Comparison of ENCODE assay signal across 1 fruit fly cellular context in genomic region chr3R:10393654-10394367, dm6.
TF ChIP-seq lines count a peak whose summit lies in the region.

No protein-coding gene starts in this region.

TF ChIP-seq in whole organism, embryonic, 481 proteins besides CTCF, POLR2A, EP300 and RAD21 (continued from another document and continues in another):
- peak; percentile 49 for TF ChIP-seq Adf1 (GFP tag; IDR thresholded peaks at IDR 0.05; lab: Robert Waterston, UW)
- TF ChIP-seq emc (GFP tag; optimal IDR thresholded peaks at IDR 0.05; lab: Kevin White, UChicago) = peak; percentile 71
- TF ChIP-seq Myb (GFP tag; optimal IDR thresholded peaks at IDR 0.05; lab: Kevin White, UChicago) = peak; percentile 52
- peak; percentile 85 for TF ChIP-seq grau (tag; optimal IDR thresholded peaks at IDR 0.05; lab: Kevin White, UChicago)
- TF ChIP-seq zf30C (GFP tag; optimal IDR thresholded peaks at IDR 0.05; lab: Kevin White, UChicago) = no peak
- no peak for TF ChIP-seq Optix (GFP tag; IDR thresholded peaks at IDR 0.05; lab: Robert Waterston, UW)
- peak; percentile 86 for TF ChIP-seq esg (GFP tag; conservative IDR thresholded peaks at IDR 0.05; lab: Robert Waterston, UW)
- peak; percentile 50 for TF ChIP-seq NK7.1 (GFP tag; optimal IDR thresholded peaks at IDR 0.05; lab: Kevin White, UChicago)
- TF ChIP-seq Hr39 (optimal IDR thresholded peaks at IDR 0.05; lab: Kevin White, UChicago) = no peak
- peak; percentile 46 for TF ChIP-seq Asciz (GFP tag; optimal IDR thresholded peaks at IDR 0.05; lab: Kevin White, UChicago)
- peak; percentile 90 for TF ChIP-seq CG13424 (tag; optimal IDR thresholded peaks at IDR 0.05; lab: Kevin White, UChicago)
- TF ChIP-seq oc (tag; optimal IDR thresholded peaks at IDR 0.05; lab: Kevin White, UChicago) = peak; percentile 89
- TF ChIP-seq NC2α (GFP tag; optimal IDR thresholded peaks at IDR 0.05; lab: Kevin White, UChicago) = peak; percentile 43
- TF ChIP-seq Nf-YB (GFP tag; optimal IDR thresholded peaks at IDR 0.05; lab: Kevin White, UChicago) = peak; percentile 57
- TF ChIP-seq Dp (GFP tag; optimal IDR thresholded peaks at IDR 0.05; lab: Kevin White, UChicago) = no peak
- TF ChIP-seq CG3847 (GFP tag; IDR thresholded peaks at IDR 0.05; lab: Robert Waterston, UW) = peak; percentile 78
- TF ChIP-seq sqz (GFP tag; optimal IDR thresholded peaks at IDR 0.05; lab: Kevin White, UChicago) = peak; percentile 24
- no peak for TF ChIP-seq hbn (GFP tag; IDR thresholded peaks at IDR 0.05; lab: Robert Waterston, UW; ENCODE audit: partially characterized antibody)
- TF ChIP-seq Trl (optimal IDR thresholded peaks at IDR 0.05; lab: Kevin White, UChicago) = no peak
- TF ChIP-seq Trl (GFP tag; optimal IDR thresholded peaks at IDR 0.05; lab: Kevin White, UChicago) = peak; percentile 81
- TF ChIP-seq pum (GFP tag; optimal IDR thresholded peaks at IDR 0.05; lab: Kevin White, UChicago) = peak; percentile 58
- TF ChIP-seq CG2875 (GFP tag; optimal IDR thresholded peaks at IDR 0.05; lab: Kevin White, UChicago) = peak; percentile 66
- TF ChIP-seq CG17568 (GFP tag; optimal IDR thresholded peaks at IDR 0.05; lab: Kevin White, UChicago) = peak; percentile 82
- peak; percentile 75 for TF ChIP-seq zfh1 (GFP tag; IDR thresholded peaks at IDR 0.05; lab: Robert Waterston, UW)
- no peak for TF ChIP-seq Gsc (GFP tag; IDR thresholded peaks at IDR 0.05; lab: Robert Waterston, UW)
- peak; percentile 90; the same call in 2 of the 3 replicates for TF ChIP-seq CG34422 (GFP tag; IDR thresholded peaks at IDR 0.05; lab: Robert Waterston, UW)
- peak; percentile 20 for TF ChIP-seq Sry-δ (GFP tag; optimal IDR thresholded peaks at IDR 0.05; lab: Kevin White, UChicago)
- peak; percentile 81 for TF ChIP-seq CrebB (tag; optimal IDR thresholded peaks at IDR 0.05; lab: Kevin White, UChicago)
- TF ChIP-seq Nf-YC (tag; optimal IDR thresholded peaks at IDR 0.05; lab: Kevin White, UChicago) = peak; percentile 55
- TF ChIP-seq eyg (GFP tag; optimal IDR thresholded peaks at IDR 0.05; lab: Kevin White, UChicago) = peak; percentile 43
- TF ChIP-seq TFAM (GFP tag; optimal IDR thresholded peaks at IDR 0.05; lab: Kevin White, UChicago) = peak; percentile 23
- TF ChIP-seq CHES-1-like (GFP tag; optimal IDR thresholded peaks at IDR 0.05; lab: Kevin White, UChicago) = peak; percentile 78
- peak; percentile 49 for TF ChIP-seq dm (GFP tag; optimal IDR thresholded peaks at IDR 0.05; lab: Kevin White, UChicago)
- peak; percentile 37 for TF ChIP-seq CG16863 (GFP tag; optimal IDR thresholded peaks at IDR 0.05; lab: Kevin White, UChicago)
- peak; percentile 43 for TF ChIP-seq Max (GFP tag; optimal IDR thresholded peaks at IDR 0.05; lab: Kevin White, UChicago)
- peak; percentile 77 for TF ChIP-seq CG9437 (GFP tag; optimal IDR thresholded peaks at IDR 0.05; lab: Kevin White, UChicago)
- TF ChIP-seq Fer2 (tag; optimal IDR thresholded peaks at IDR 0.05; lab: Kevin White, UChicago) = peak; percentile 48
- no peak for TF ChIP-seq amos (GFP tag; IDR thresholded peaks at IDR 0.05; lab: Robert Waterston, UW; ENCODE audit: partially characterized antibody)
- TF ChIP-seq CG1529 (GFP tag; optimal IDR thresholded peaks at IDR 0.05; lab: Kevin White, UChicago) = peak; percentile 59
- TF ChIP-seq CG7786 (GFP tag; optimal IDR thresholded peaks at IDR 0.05; lab: Kevin White, UChicago) = peak; percentile 68
- no peak; the same call in 1 of the 2 replicates for TF ChIP-seq CG4404 (GFP tag; IDR thresholded peaks at IDR 0.05; lab: Robert Waterston, UW)
- no peak for TF ChIP-seq CG7987 (GFP tag; optimal IDR thresholded peaks at IDR 0.05; lab: Kevin White, UChicago)
- TF ChIP-seq zen (tag; optimal IDR thresholded peaks at IDR 0.05; lab: Kevin White, UChicago) = no peak
- peak; percentile 93 for TF ChIP-seq CG12769 (tag; optimal IDR thresholded peaks at IDR 0.05; lab: Kevin White, UChicago)
- TF ChIP-seq MESR4 (GFP tag; optimal IDR thresholded peaks at IDR 0.05; lab: Kevin White, UChicago) = no peak
- no peak for TF ChIP-seq mld (GFP tag; IDR thresholded peaks at IDR 0.05; lab: Robert Waterston, UW; ENCODE audit: partially characterized antibody)
- TF ChIP-seq HHEX (GFP tag; optimal IDR thresholded peaks at IDR 0.05; lab: Kevin White, UChicago) = peak; percentile 66
- peak; percentile 71; the same call in 1 of the 4 replicates for TF ChIP-seq chinmo (GFP tag; IDR thresholded peaks at IDR 0.05; lab: Robert Waterston, UW; ENCODE audit: partially characterized antibody)
- peak; percentile 87 for TF ChIP-seq Hsf (GFP tag; optimal IDR thresholded peaks at IDR 0.05; lab: Kevin White, UChicago)
- TF ChIP-seq trh (GFP tag; optimal IDR thresholded peaks at IDR 0.05; lab: Kevin White, UChicago) = peak; percentile 44
- no peak for TF ChIP-seq Tbp (GFP tag; optimal IDR thresholded peaks at IDR 0.05; lab: Kevin White, UChicago)
- TF ChIP-seq fru (optimal IDR thresholded peaks at IDR 0.05; lab: Kevin White, UChicago) = no peak
- peak; percentile 80; the same call in 2 of the 3 replicates for TF ChIP-seq CG11456 (GFP tag; IDR thresholded peaks at IDR 0.05; lab: Robert Waterston, UW)
- TF ChIP-seq twi (tag; optimal IDR thresholded peaks at IDR 0.05; lab: Kevin White, UChicago) = peak; percentile 57
- peak; percentile 85 for TF ChIP-seq Xbp1 (GFP tag; optimal IDR thresholded peaks at IDR 0.05; lab: Kevin White, UChicago)
- TF ChIP-seq CG11398 (GFP tag; optimal IDR thresholded peaks at IDR 0.05; lab: Kevin White, UChicago) = peak; percentile 68
- TF ChIP-seq CG10366 (GFP tag; IDR thresholded peaks at IDR 0.05; lab: Robert Waterston, UW) = peak; percentile 84
- TF ChIP-seq lmd (GFP tag; IDR thresholded peaks at IDR 0.05; lab: Robert Waterston, UW) = peak; percentile 88; the same call in 1 of the 2 replicates
- peak; percentile 86 for TF ChIP-seq ap (GFP tag; IDR thresholded peaks at IDR 0.05; lab: Robert Waterston, UW)
- peak; percentile 84 for TF ChIP-seq ase (GFP tag; IDR thresholded peaks at IDR 0.05; lab: Robert Waterston, UW)
- TF ChIP-seq NfI (GFP tag; optimal IDR thresholded peaks at IDR 0.05; lab: Kevin White, UChicago) = peak; percentile 87
- TF ChIP-seq CG4820 (GFP tag; optimal IDR thresholded peaks at IDR 0.05; lab: Kevin White, UChicago) = peak; percentile 59
- TF ChIP-seq sr (GFP tag; IDR thresholded peaks at IDR 0.05; lab: Robert Waterston, UW) = no peak
- TF ChIP-seq CG6654 (GFP tag; optimal IDR thresholded peaks at IDR 0.05; lab: Kevin White, UChicago) = no peak
- TF ChIP-seq knrl (GFP tag; IDR thresholded peaks at IDR 0.05; lab: Robert Waterston, UW; ENCODE audit: partially characterized antibody) = no peak
- TF ChIP-seq dan (GFP tag; IDR thresholded peaks at IDR 0.05; lab: Robert Waterston, UW) = no peak
- peak; percentile 73 for TF ChIP-seq CG6813 (GFP tag; optimal IDR thresholded peaks at IDR 0.05; lab: Kevin White, UChicago)
- peak in 1 of 2 experiments; percentile 78 for TF ChIP-seq eve (GFP tag; optimal IDR thresholded peaks at IDR 0.05; lab: Kevin White, UChicago)
- TF ChIP-seq CG17829 (tag; optimal IDR thresholded peaks at IDR 0.05; lab: Kevin White, UChicago) = peak; percentile 74
- peak; percentile 80 for TF ChIP-seq CG9932 (GFP tag; IDR thresholded peaks at IDR 0.05; lab: Robert Waterston, UW)
- TF ChIP-seq CG32772 (GFP tag; IDR thresholded peaks at IDR 0.05; lab: Robert Waterston, UW) = peak; percentile 77
- TF ChIP-seq H2.0 (GFP tag; IDR thresholded peaks at IDR 0.05; lab: Robert Waterston, UW) = peak; percentile 87
- TF ChIP-seq dysf (GFP tag; IDR thresholded peaks at IDR 0.05; lab: Robert Waterston, UW) = peak; percentile 93
- TF ChIP-seq bsh (GFP tag; optimal IDR thresholded peaks at IDR 0.05; lab: Kevin White, UChicago) = peak in 1 of 2 experiments; percentile 83
- no peak for TF ChIP-seq Drgx (GFP tag; IDR thresholded peaks at IDR 0.05; lab: Robert Waterston, UW)
- TF ChIP-seq CG31224 (GFP tag; IDR thresholded peaks at IDR 0.05; lab: Robert Waterston, UW) = peak; percentile 68
- peak; percentile 60 for TF ChIP-seq wek (GFP tag; optimal IDR thresholded peaks at IDR 0.05; lab: Kevin White, UChicago)
- TF ChIP-seq CG34376 (GFP tag; optimal IDR thresholded peaks at IDR 0.05; lab: Kevin White, UChicago) = peak; percentile 14
- TF ChIP-seq Bteb2 (GFP tag; optimal IDR thresholded peaks at IDR 0.05; lab: Kevin White, UChicago) = peak; percentile 79
- peak; percentile 64; the same call in 1 of the 2 replicates for TF ChIP-seq ara (GFP tag; IDR thresholded peaks at IDR 0.05; lab: Robert Waterston, UW)
- peak; percentile 69 for TF ChIP-seq CG5953 (GFP tag; IDR thresholded peaks at IDR 0.05; lab: Robert Waterston, UW)
- TF ChIP-seq her (GFP tag; optimal IDR thresholded peaks at IDR 0.05; lab: Kevin White, UChicago) = peak; percentile 73
- no peak for TF ChIP-seq Dip2 (GFP tag; IDR thresholded peaks at IDR 0.05; lab: Robert Waterston, UW)
- TF ChIP-seq CG15514 (GFP tag; optimal IDR thresholded peaks at IDR 0.05; lab: Kevin White, UChicago) = peak; percentile 75
- peak; percentile 45 for TF ChIP-seq Dip3 (GFP tag; optimal IDR thresholded peaks at IDR 0.05; lab: Kevin White, UChicago)
- TF ChIP-seq ssp (GFP tag; IDR thresholded peaks at IDR 0.05; lab: Robert Waterston, UW) = peak; percentile 66; the same call in 1 of the 2 replicates
- TF ChIP-seq NC2β (GFP tag; optimal IDR thresholded peaks at IDR 0.05; lab: Kevin White, UChicago) = peak; percentile 23
- no peak for TF ChIP-seq abd-A (tag; optimal IDR thresholded peaks at IDR 0.05; lab: Kevin White, UChicago)
- peak; percentile 36 for TF ChIP-seq CG9609 (GFP tag; optimal IDR thresholded peaks at IDR 0.05; lab: Kevin White, UChicago)
- no peak for TF ChIP-seq mirr (GFP tag; optimal IDR thresholded peaks at IDR 0.05; lab: Kevin White, UChicago)
- TF ChIP-seq nerfin-1 (tag; optimal IDR thresholded peaks at IDR 0.05; lab: Kevin White, UChicago) = peak; percentile 13
- TF ChIP-seq CG14050 (GFP tag; IDR thresholded peaks at IDR 0.05; lab: Robert Waterston, UW) = peak; percentile 85
- TF ChIP-seq CG3065 (GFP tag; optimal IDR thresholded peaks at IDR 0.05; lab: Kevin White, UChicago) = no peak
- peak; percentile 60 for TF ChIP-seq CG1233 (GFP tag; optimal IDR thresholded peaks at IDR 0.05; lab: Kevin White, UChicago)
- TF ChIP-seq CG18619 (GFP tag; optimal IDR thresholded peaks at IDR 0.05; lab: Kevin White, UChicago) = peak; percentile 75
- TF ChIP-seq sisA (GFP tag; IDR thresholded peaks at IDR 0.05; lab: Robert Waterston, UW) = peak; percentile 71
- peak; percentile 24 for TF ChIP-seq da (GFP tag; optimal IDR thresholded peaks at IDR 0.05; lab: Kevin White, UChicago)
- TF ChIP-seq CG34224 (GFP tag; IDR thresholded peaks at IDR 0.05; lab: Robert Waterston, UW; ENCODE audit: partially characterized antibody) = no peak
- peak; percentile 39 for TF ChIP-seq CG6683 (GFP tag; optimal IDR thresholded peaks at IDR 0.05; lab: Kevin White, UChicago)
- peak; percentile 67; the same call in 2 of the 3 replicates for TF ChIP-seq CG3726 (GFP tag; IDR thresholded peaks at IDR 0.05; lab: Robert Waterston, UW)
- peak; percentile 57 for TF ChIP-seq CG4854 (GFP tag; optimal IDR thresholded peaks at IDR 0.05; lab: Kevin White, UChicago)
- TF ChIP-seq CG14710 (tag; optimal IDR thresholded peaks at IDR 0.05; lab: Kevin White, UChicago) = peak; percentile 44
- TF ChIP-seq CG13624 (GFP tag; optimal IDR thresholded peaks at IDR 0.05; lab: Kevin White, UChicago) = peak; percentile 85
- peak; percentile 65 for TF ChIP-seq CG12155 (GFP tag; optimal IDR thresholded peaks at IDR 0.05; lab: Kevin White, UChicago)
- peak; percentile 93 for TF ChIP-seq Med (GFP tag; lab: Kevin White, UChicago)
- peak in 1 of 2 experiments; percentile 72 for TF ChIP-seq Hr78 (GFP tag; optimal IDR thresholded peaks at IDR 0.05; lab: Kevin White, UChicago)
- no peak for TF ChIP-seq CG9797 (GFP tag; optimal IDR thresholded peaks at IDR 0.05; lab: Kevin White, UChicago)
- TF ChIP-seq CG11560 (tag; IDR thresholded peaks at IDR 0.05; lab: Robert Waterston, UW) = no peak
- no peak for TF ChIP-seq CG4328 (GFP tag; optimal IDR thresholded peaks at IDR 0.05; lab: Kevin White, UChicago)
- TF ChIP-seq CG33557 (GFP tag; optimal IDR thresholded peaks at IDR 0.05; lab: Kevin White, UChicago) = no peak
- TF ChIP-seq CG11085 (GFP tag; IDR thresholded peaks at IDR 0.05; lab: Robert Waterston, UW) = peak; percentile 54; the same call in 1 of the 2 replicates
- TF ChIP-seq CG14860 (GFP tag; IDR thresholded peaks at IDR 0.05; lab: Robert Waterston, UW; ENCODE audit: partially characterized antibody) = no peak
- TF ChIP-seq p53 (GFP tag; optimal IDR thresholded peaks at IDR 0.05; lab: Kevin White, UChicago) = no peak
- peak; percentile 78 for TF ChIP-seq odd (GFP tag; optimal IDR thresholded peaks at IDR 0.05; lab: Kevin White, UChicago)
- peak; percentile 1 for TF ChIP-seq CG6854 (GFP tag; optimal IDR thresholded peaks at IDR 0.05; lab: Kevin White, UChicago)
- TF ChIP-seq B-H1 (GFP tag; IDR thresholded peaks at IDR 0.05; lab: Robert Waterston, UW) = peak; percentile 84
- TF ChIP-seq tna (GFP tag; IDR thresholded peaks at IDR 0.05; lab: Robert Waterston, UW; ENCODE audit: partially characterized antibody) = no peak
- TF ChIP-seq CG2199 (GFP tag; IDR thresholded peaks at IDR 0.05; lab: Robert Waterston, UW) = no peak
- TF ChIP-seq bcd (GFP tag; optimal IDR thresholded peaks at IDR 0.05; lab: Kevin White, UChicago) = peak; percentile 60
- peak; percentile 37 for TF ChIP-seq CG8290 (GFP tag; optimal IDR thresholded peaks at IDR 0.05; lab: Kevin White, UChicago)
- peak in 1 of 2 experiments; percentile 90 for TF ChIP-seq CG8290 (tag; optimal IDR thresholded peaks at IDR 0.05; lab: Kevin White, UChicago)
- peak; percentile 48 for TF ChIP-seq ERR (GFP tag; optimal IDR thresholded peaks at IDR 0.05; lab: Kevin White, UChicago)
- peak; percentile 71 for TF ChIP-seq Atf3 (GFP tag; optimal IDR thresholded peaks at IDR 0.05; lab: Kevin White, UChicago)
- TF ChIP-seq Fer1 (GFP tag; optimal IDR thresholded peaks at IDR 0.05; lab: Kevin White, UChicago) = peak; percentile 76
- peak; percentile 70 for TF ChIP-seq E2f2 (GFP tag; IDR thresholded peaks at IDR 0.05; lab: Robert Waterston, UW)
- TF ChIP-seq seq (GFP tag; IDR thresholded peaks at IDR 0.05; lab: Robert Waterston, UW) = peak; percentile 93
- TF ChIP-seq tin (GFP tag; optimal IDR thresholded peaks at IDR 0.05; lab: Kevin White, UChicago) = peak; percentile 70
- peak; percentile 82 for TF ChIP-seq CG9817 (tag; optimal IDR thresholded peaks at IDR 0.05; lab: Kevin White, UChicago)
- no peak for TF ChIP-seq CG16813 (GFP tag; IDR thresholded peaks at IDR 0.05; lab: Robert Waterston, UW; ENCODE audit: partially characterized antibody)
- TF ChIP-seq CG4282 (GFP tag; optimal IDR thresholded peaks at IDR 0.05; lab: Kevin White, UChicago) = no peak
- TF ChIP-seq CG31388 (GFP tag; optimal IDR thresholded peaks at IDR 0.05; lab: Kevin White, UChicago) = peak; percentile 46
